Fruit fly (Drosophila melanogaster) whole organism, larva: ENCODE measurements around the gene CG14346.

Source experiments
- noc ChIP-seq: fragments of 200-800 bp; sonication (Bioruptor generic); optimal IDR thresholded peaks from 3 replicates; lab custom pipeline; 2019; ENCODE audit warnings: missing biosample characterization, mild to moderate bottlenecking, missing genetic modification characterization, moderate library complexity

Gene CG14346

DNA sequence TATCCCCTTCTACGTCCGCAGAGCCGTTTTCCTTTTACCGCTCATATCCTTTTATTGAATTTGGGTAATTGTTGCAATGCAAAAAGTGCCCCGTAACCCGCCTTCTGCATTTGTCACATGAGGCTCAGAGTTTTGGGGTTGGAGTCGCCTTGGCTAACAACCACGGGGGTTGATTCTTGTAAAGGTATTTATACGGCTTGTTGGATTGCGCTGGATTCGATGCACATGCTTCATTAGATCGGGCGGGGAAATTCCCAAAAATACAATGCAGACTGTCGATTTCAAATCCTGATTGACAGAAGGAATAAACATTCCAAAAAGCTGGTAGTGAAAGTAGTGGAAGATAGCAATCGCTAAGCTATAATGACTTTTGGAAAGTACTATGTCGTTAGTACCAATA, 22.5 kb downstream of the CG14346 start:
- no peak for TF ChIP-seq noc (tag; lab: Kevin White, UChicago)

dm6 chr2L:1393611-1394010, 25.8 kb downstream of the CG14346 start:
- TF ChIP-seq noc (tag; lab: Kevin White, UChicago), result no peak

dm6 chr2L:1399434-1399833, 31.6 kb downstream of the CG14346 start:
- no peak for TF ChIP-seq noc (tag; lab: Kevin White, UChicago)

dm6 chr2L:1402728-1403127, 34.9 kb downstream of the CG14346 start:
- TF ChIP-seq noc (tag; lab: Kevin White, UChicago), result no peak

dm6 chr2L:1404896-1405453, 37.2 kb downstream of the CG14346 start:
- no peak for TF ChIP-seq noc (tag; lab: Kevin White, UChicago)

DNA sequence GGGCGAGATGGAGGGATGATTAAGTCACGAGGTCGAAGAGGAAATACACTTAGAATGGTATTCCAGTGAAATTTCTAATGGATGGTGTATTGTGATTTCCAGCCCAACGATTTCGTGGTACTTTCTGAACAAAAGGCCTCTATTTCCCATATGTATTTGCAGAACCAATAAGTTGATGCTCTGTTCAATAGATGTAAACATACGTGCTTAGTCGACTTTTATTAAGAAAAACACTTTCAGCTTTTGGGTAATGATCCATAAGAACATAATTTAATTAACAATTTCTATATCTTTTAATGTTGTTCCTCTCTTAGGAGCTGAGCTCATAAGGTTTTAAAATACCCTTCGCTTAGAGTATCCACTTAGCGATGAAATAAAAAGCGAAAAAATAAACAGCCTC, 37.8 kb downstream of the CG14346 start:
- no peak for TF ChIP-seq noc (tag; lab: Kevin White, UChicago)

DNA sequence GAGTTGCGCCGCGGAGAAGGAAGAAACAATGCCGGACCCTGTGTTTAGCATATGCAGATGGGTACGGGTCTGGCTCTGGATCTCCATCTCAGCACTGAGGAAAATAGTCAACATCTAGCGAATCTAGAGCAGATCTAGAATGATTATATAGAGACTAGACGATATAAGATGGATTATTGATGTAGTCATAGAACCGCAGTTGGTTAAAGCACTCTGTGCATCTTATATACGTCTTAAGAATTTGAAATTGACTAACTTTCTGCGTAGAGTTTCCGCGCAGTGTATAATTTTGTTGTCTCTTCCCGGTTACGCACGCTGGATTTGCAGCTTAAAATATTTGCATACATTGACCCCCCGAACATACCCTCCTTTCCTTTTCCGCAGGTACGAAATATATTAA, 41.9 kb downstream of the CG14346 start:
- TF ChIP-seq noc (tag; lab: Kevin White, UChicago), result no peak

- no peak for TF ChIP-seq noc (tag; lab: Kevin White, UChicago)
Measured at dm6 chr2L:1410780-1411625, 43.2 kb downstream of the CG14346 start.

DNA sequence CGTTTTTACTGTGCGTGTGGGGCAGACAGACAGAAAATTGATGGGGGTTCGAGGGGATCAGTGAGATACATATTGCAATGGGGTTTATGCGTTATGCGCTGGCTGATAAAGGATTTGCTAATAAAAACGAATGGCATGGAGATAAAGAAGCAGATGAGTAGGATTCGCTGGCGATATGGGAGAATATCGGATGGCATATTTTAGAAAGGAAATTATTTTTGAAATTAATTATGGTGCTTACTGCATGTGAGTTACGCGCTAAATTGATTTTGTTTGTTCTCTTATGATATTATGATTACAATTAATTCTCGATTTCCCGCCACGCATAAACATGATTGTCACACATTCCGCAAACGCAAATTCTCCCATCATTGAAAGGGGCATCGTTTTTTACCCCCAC, 44.9 kb downstream of the CG14346 start:
- TF ChIP-seq noc (tag; lab: Kevin White, UChicago), result no peak

dm6 chr2L:1414019-1414418, 46.2 kb downstream of the CG14346 start:
- no peak for TF ChIP-seq noc (tag; lab: Kevin White, UChicago)

- TF ChIP-seq noc (tag; lab: Kevin White, UChicago), result no peak
Measured at dm6 chr2L:1415525-1415924, 47.7 kb downstream of the CG14346 start.

dm6 chr2L:1418129-1418746, 50.4 kb downstream of the CG14346 start:
- no peak for TF ChIP-seq noc (tag; lab: Kevin White, UChicago)
